Worm (Caenorhabditis elegans): ENCODE results near the gene F14F7.7.

- TF ChIP-seq unc-3 (GFP tag; conservative IDR thresholded peaks at IDR 0.05) = no peak
- TF ChIP-seq unc-3 (tag; optimal IDR thresholded peaks at IDR 0.05) = no peak
- TF ChIP-seq ceh-31 (tag; optimal IDR thresholded peaks at IDR 0.05) = no peak
- no peak for TF ChIP-seq elt-4 (tag; optimal IDR thresholded peaks at IDR 0.05)
- TF ChIP-seq ref-2 (tag; optimal IDR thresholded peaks at IDR 0.05) = no peak
- no peak for TF ChIP-seq ceh-18 (tag; optimal IDR thresholded peaks at IDR 0.05)
- TF ChIP-seq ceh-30 (tag; optimal IDR thresholded peaks at IDR 0.05) = no peak
- no peak for TF ChIP-seq fkh-10 (GFP tag; optimal IDR thresholded peaks at IDR 0.05)
- no peak for TF ChIP-seq ama-1 (optimal IDR thresholded peaks at IDR 0.05)
- no peak for TF ChIP-seq unc-55 (GFP tag; optimal IDR thresholded peaks at IDR 0.05)
- TF ChIP-seq elt-2 (tag; optimal IDR thresholded peaks at IDR 0.05) = no peak
These were observed 1.1 kb upstream of the F14F7.7 start, which contains the start of gene F14F7.4 for ce11 chrIII:13029608-13030007.

Measured in whole organism, late embryonic.